Fruit fly (Drosophila melanogaster) whole organism, pupa: ENCODE data around the gene CG3062.

Source experiments
- CG10348 ChIP-seq: fragments of 200-800 bp; sonication (Bioruptor generic); IDR thresholded peaks from 2 replicates; pipeline ENCODE4 v1.3.6; 2022; ENCODE audit warnings: missing biosample characterization, missing genetic modification characterization
- CG12605 ChIP-seq: fragments of 200-800 bp; sonication (Bioruptor generic); IDR thresholded peaks from 2 replicates; pipeline ENCODE4 v1.3.6; 2022; ENCODE audit warnings: missing biosample characterization, missing genetic modification characterization
- CG13204 ChIP-seq: fragments of 200-800 bp; sonication (Bioruptor generic); optimal IDR thresholded peaks from 2 replicates; lab custom pipeline; 2018; ENCODE audit warnings: missing biosample characterization, mild to moderate bottlenecking, missing genetic modification characterization, moderate library complexity
- CG14655 ChIP-seq: fragments of 200-800 bp; sonication (Bioruptor generic); optimal IDR thresholded peaks from 3 replicates; lab custom pipeline; 2017; ENCODE audit warnings: mild to moderate bottlenecking, missing biosample characterization, missing genetic modification reagents, missing genetic modification characterization
- CG15710 ChIP-seq: fragments of 200-800 bp; sonication (Bioruptor generic); optimal IDR thresholded peaks from 2 replicates; lab custom pipeline; 2018; ENCODE audit warnings: missing biosample characterization, mild to moderate bottlenecking, missing genetic modification characterization, moderate library complexity
- CG17806 ChIP-seq: fragments of 200-800 bp; sonication (Bioruptor generic); optimal IDR thresholded peaks from 2 replicates; lab custom pipeline; 2018; ENCODE audit warnings: missing biosample characterization, mild to moderate bottlenecking, missing genetic modification characterization, moderate library complexity
- CG32121 ChIP-seq: fragments of 200-800 bp; sonication (Bioruptor generic); IDR thresholded peaks from 2 replicates; pipeline ENCODE4 v1.3.6; 2022; ENCODE audit warnings: missing biosample characterization, missing genetic modification characterization
- CG34367 ChIP-seq: fragments of 200-800 bp; sonication (Bioruptor generic); optimal IDR thresholded peaks from 2 replicates; lab custom pipeline; 2018; ENCODE audit warnings: missing biosample characterization, mild to moderate bottlenecking, missing genetic modification characterization
- CG4496 ChIP-seq: fragments of 200-800 bp; sonication (Bioruptor generic); IDR thresholded peaks from 3 replicates; pipeline ENCODE4 v1.3.6; 2022; ENCODE audit warnings: missing biosample characterization, missing genetic modification characterization
- CG8159 ChIP-seq: fragments of 200-800 bp; sonication (Bioruptor generic); optimal IDR thresholded peaks from 3 replicates; lab custom pipeline; 2018; ENCODE audit warnings: missing biosample characterization, mild to moderate bottlenecking, missing genetic modification characterization, moderate library complexity
- CG8301 ChIP-seq: fragments of 200-800 bp; sonication (Bioruptor generic); optimal IDR thresholded peaks from 2 replicates; lab custom pipeline; 2018; ENCODE audit warnings: missing biosample characterization, mild to moderate bottlenecking, missing genetic modification characterization
- CG9948 ChIP-seq: fragments of 200-800 bp; sonication (Bioruptor generic); optimal IDR thresholded peaks from 2 replicates; lab custom pipeline; 2018; ENCODE audit warnings: missing biosample characterization, mild to moderate bottlenecking, missing genetic modification characterization, moderate library complexity
- D1 ChIP-seq: fragments of 200-800 bp; sonication (Bioruptor generic); optimal IDR thresholded peaks from 2 replicates; lab custom pipeline; 2018; ENCODE audit warnings: missing biosample characterization, mild to moderate bottlenecking, missing genetic modification characterization, moderate library complexity
- EcR ChIP-seq: fragments of 200-800 bp; sonication (Bioruptor generic); optimal IDR thresholded peaks from 3 replicates; lab custom pipeline; 2019; ENCODE audit warnings: missing biosample characterization, missing genetic modification characterization, mild to moderate bottlenecking, moderate library complexity, missing genetic modification reagents
- Ets98B ChIP-seq: fragments of 200-800 bp; sonication (Bioruptor generic); IDR thresholded peaks from 2 replicates; pipeline ENCODE4 v1.3.6; 2022; ENCODE audit warnings: missing biosample characterization, missing genetic modification characterization
- Pif1A ChIP-seq: fragments of 200-800 bp; sonication (Bioruptor generic); optimal IDR thresholded peaks from 3 replicates; lab custom pipeline; 2016; ENCODE audit warnings: missing biosample characterization, missing genetic modification characterization
- Pif1B ChIP-seq: fragments of 200-800 bp; sonication (Bioruptor generic); optimal IDR thresholded peaks from 3 replicates; lab custom pipeline; 2016; ENCODE audit warnings: missing biosample characterization, missing genetic modification characterization
- Snoo ChIP-seq: fragments of 200-800 bp; sonication (Bioruptor generic); optimal IDR thresholded peaks from 3 replicates; lab custom pipeline; 2017; ENCODE audit warnings: missing biosample characterization, mild to moderate bottlenecking, missing genetic modification characterization, inconsistent platforms
- fd96Ca ChIP-seq: fragments of 200-800 bp; sonication (Bioruptor generic); IDR thresholded peaks from 3 replicates; pipeline ENCODE4 v1.3.6; 2022; ENCODE audit warnings: missing biosample characterization, missing genetic modification characterization
- gl ChIP-seq: fragments of 200-800 bp; sonication (Bioruptor generic); optimal IDR thresholded peaks from 2 replicates; lab custom pipeline; 2018; ENCODE audit warnings: missing biosample characterization, mild to moderate bottlenecking, missing genetic modification characterization
- rn ChIP-seq: fragments of 200-800 bp; sonication (Bioruptor generic); IDR thresholded peaks from 2 replicates; pipeline ENCODE4 v1.3.6; 2022; ENCODE audit warnings: missing biosample characterization, missing genetic modification characterization

The CG3062 gene

DNA sequence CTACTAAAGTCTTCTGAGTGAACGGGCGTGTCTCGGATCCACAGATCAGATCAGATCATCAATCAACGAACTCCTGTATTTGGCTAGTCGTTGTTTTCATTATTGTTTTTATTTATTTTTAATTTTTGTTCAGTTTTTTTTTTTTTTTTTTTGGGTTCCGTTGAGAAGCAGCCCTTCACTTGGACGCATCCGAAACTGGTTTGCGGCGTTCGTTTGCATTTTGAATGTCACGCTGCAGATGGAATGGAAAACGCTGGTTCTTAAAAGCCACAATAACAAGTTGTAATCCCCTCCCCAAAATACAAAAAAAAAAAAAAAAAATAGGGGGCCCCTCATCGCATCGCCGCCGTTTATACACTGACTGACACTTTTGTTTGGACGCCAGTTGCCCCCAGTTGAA is 19.4 kb upstream of the CG3062 start:
- TF ChIP-seq rn (GFP tag; lab: Robert Waterston, UW) (no peak), EcR (GFP tag; lab: Kevin White, UChicago) (peak; percentile 43), CG15710 (tag; lab: Kevin White, UChicago) (peak; percentile 8), Pif1A (peak; percentile 1), fd96Ca (GFP tag; lab: Robert Waterston, UW) (no peak), gl (tag; lab: Kevin White, UChicago) (peak; percentile 5)
- TF ChIP-seq, all 21 proteins: peak for 4

DNA sequence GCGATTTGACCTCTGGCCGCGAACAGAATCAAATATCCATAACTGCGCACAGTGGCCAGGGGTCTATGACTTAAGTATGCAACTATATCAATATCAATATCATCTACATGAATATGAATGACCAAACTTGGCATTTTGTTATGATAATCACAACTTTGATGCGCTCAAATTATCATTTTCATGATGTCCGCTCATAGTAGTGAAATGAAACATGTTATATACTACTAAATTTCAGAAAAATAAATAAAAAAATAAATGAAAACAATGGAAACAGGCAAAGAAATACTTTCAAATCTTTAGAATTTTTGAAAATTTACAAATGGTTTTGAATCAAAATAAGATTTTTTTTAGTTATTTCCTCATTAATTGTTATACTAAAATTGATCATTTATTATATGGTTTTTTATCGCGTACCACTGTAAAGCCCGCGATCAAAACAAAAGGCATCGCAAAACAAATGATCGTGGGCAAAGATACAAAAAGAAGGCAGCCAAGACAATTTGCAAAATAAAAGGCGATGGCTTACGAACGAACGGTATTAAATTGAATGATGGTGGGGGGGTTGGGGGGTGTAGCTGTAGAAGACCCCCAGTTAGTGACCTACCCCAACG is 16.1 kb upstream of the CG3062 start:
- TF ChIP-seq CG34367 (tag; lab: Kevin White, UChicago) (no peak), CG8159 (tag; lab: Kevin White, UChicago) (peak; percentile 32), CG15710 (tag; lab: Kevin White, UChicago) (peak; percentile 9), CG9948 (tag; lab: Kevin White, UChicago) (peak; percentile 25)

DNA sequence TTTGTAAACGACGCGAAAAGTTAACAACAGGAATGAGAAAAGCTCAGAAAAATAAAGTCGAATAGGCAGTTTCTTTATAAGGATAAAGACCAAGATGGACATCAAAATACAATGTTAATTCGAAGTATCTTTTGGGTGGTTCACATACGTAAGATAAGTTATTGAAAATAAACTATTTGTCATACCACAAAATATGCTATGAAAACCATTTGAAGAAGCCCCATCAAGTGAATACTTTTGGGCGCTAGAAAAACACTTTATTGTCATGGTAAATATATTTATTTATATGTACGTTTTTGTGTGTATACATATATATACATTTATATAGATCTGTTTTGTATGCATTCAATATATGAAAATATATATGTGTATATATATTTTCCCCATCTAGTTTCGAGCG is 13.2 kb upstream of the CG3062 start:
- TF ChIP-seq CG4496 (GFP tag; lab: Robert Waterston, UW) (peak; percentile 33; the same call in 1 of the 3 replicates), CG17806 (tag; lab: Kevin White, UChicago) (no peak)

DNA sequence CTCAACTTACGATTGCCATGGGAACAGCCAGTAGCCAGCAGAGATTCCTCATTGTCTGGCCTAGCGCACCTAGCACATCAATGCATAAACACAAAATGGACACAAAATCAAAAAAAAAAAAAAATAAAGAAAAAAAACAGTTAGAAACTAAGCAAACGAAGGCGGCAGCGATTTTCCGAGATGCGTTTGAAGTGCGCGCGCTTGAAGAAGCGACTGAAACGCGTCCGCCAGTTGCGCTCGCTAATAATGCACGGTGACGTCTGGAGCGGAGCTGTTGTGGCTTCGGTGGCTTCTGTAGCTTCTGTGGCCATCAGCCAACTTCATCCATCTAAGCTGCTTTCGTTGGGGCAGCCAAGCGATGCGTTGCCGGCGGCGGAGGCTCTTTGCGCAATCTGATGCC is 9.7 kb upstream of the CG3062 start, which contains the start of gene CG15473:
Gene CG15473 (minus strand): TSS at position 101 of the 400 bp plus-strand sequence.
- TF ChIP-seq CG15710 (tag; lab: Kevin White, UChicago) (no peak), CG17806 (tag; lab: Kevin White, UChicago) (no peak), Pif1B (no peak), CG8301 (tag; lab: Kevin White, UChicago) (no peak), CG13204 (GFP tag; lab: Kevin White, UChicago) (no peak), EcR (GFP tag; lab: Kevin White, UChicago) (no peak), gl (tag; lab: Kevin White, UChicago) (no peak), CG32121 (GFP tag; lab: Robert Waterston, UW) (no peak), rn (GFP tag; lab: Robert Waterston, UW) (no peak), CG34367 (tag; lab: Kevin White, UChicago) (no peak)

DNA sequence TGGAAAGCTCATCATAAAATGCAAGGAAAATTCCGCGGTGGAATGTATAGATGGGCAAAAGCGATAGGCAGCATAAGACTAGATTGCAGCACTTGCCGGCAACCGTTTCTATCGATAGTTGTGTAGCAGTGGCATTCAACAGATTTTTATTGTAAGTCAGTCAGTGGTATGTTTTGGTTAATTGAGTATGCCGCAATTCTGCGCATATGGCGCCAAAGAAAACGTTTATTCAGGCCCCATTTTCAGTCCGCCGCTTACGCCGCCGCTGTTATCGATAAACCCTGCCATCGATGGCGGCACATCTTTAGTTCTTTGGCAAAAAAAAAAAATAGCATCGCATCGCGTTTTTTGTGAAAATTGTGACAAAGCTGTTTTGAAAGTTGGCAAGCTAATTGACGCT is 5.1 kb upstream of the CG3062 start, which contains the start of the genes Cbp80 and Torsin:
Gene Cbp80 (plus strand): TSS at position 265 of the 400 bp plus-strand sequence.
Gene Torsin (minus strand): TSS at position 282 of the 400 bp plus-strand sequence.
- 0 out of 3 replicates have a peak, but pooled peaks have one; percentile 23 for TF ChIP-seq fd96Ca (GFP tag; lab: Robert Waterston, UW)
- 0 out of 2 replicates have a peak, but pooled peaks have one; percentile 24 for TF ChIP-seq CG32121 (GFP tag; lab: Robert Waterston, UW)
- no peak for TF ChIP-seq CG9948 (tag; lab: Kevin White, UChicago)
- no peak for TF ChIP-seq D1

DNA sequence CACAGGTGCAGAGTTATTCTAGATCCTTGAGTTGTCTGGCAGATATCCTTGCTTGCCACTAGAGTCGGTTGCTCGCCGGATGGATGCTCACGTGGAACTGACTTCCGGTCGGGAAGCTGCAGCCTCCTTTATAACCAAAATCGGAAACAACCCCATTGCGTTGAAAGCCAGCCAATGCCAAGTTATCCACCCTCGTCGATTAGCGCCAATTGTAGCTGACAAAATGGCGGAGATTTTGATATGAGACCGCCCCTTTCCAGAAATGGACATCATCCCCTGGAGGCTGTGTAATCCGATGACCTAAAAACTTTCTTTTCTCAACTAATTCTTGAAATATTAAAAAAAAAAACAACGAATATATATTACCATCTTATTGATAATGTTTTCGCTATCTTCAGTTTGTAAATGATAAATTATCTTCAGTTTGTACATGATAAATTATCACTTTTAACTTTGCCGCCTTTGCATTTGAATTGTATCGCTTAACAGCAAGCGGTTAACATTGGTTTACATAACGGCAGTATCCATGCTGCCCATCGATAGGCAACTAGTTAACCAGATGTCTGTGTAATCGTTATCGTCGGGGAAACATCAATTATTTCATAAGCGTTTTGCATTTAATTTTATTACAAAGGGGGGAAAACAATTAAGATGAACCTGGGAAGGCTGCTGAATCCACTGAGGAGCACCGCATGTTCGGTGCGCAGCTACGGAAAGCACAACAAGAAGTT is 2.8 kb upstream of the CG3062 start, which contains the start of the genes HLH4C and mRpL30:
Gene HLH4C (minus strand): TSS at position 99 of the 731 bp plus-strand sequence.
Gene mRpL30 (plus strand): TSS at position 556 of the 731 bp plus-strand sequence.
- TF ChIP-seq CG13204 (GFP tag; lab: Kevin White, UChicago) (no peak), CG9948 (tag; lab: Kevin White, UChicago) (no peak), CG10348 (no peak), CG32121 (GFP tag; lab: Robert Waterston, UW) (no peak), CG12605 (no peak), CG4496 (GFP tag; lab: Robert Waterston, UW) (no peak), CG15710 (tag; lab: Kevin White, UChicago) (no peak), CG14655 (GFP tag; lab: Kevin White, UChicago) (no peak), Pif1B (no peak), CG17806 (tag; lab: Kevin White, UChicago) (no peak), Ets98B (GFP tag; lab: Robert Waterston, UW) (no peak), EcR (GFP tag; lab: Kevin White, UChicago) (no peak), CG8301 (tag; lab: Kevin White, UChicago) (no peak), CG8159 (tag; lab: Kevin White, UChicago) (no peak), Snoo (tag; lab: Kevin White, UChicago) (no peak)

DNA sequence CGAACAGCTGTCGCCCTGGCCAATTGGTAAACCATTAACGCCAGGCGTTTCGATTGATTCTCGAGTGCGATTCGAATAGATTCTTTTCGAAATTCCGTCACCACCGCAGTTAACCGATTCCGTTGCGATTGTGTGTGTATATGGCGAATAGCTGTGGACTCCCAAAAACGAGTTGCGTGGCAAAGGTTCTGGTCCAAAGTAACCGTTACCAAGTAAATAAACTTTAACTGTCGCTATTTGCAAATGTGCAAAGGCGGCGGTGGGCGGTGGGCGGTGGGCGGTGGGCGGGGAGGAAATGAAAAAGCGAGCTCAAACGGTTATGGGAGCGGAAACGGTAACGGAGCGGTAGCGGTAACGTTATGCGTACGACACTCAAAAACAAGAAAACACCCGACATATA is 781 bp downstream of the CG3062 start, which contains the start of gene CG3081:
Gene CG3081 (minus strand): TSS at position 101 of the 400 bp plus-strand sequence.
- TF ChIP-seq CG4496 (GFP tag; lab: Robert Waterston, UW) = no peak
- no peak for TF ChIP-seq rn (GFP tag; lab: Robert Waterston, UW)
- TF ChIP-seq CG10348 = no peak
- TF ChIP-seq CG15710 (tag; lab: Kevin White, UChicago) = no peak
- TF ChIP-seq Pif1B = no peak
- TF ChIP-seq fd96Ca (GFP tag; lab: Robert Waterston, UW) = no peak
- TF ChIP-seq CG17806 (tag; lab: Kevin White, UChicago) = no peak
- TF ChIP-seq CG14655 (GFP tag; lab: Kevin White, UChicago) = no peak
- TF ChIP-seq EcR (GFP tag; lab: Kevin White, UChicago) = no peak
- TF ChIP-seq gl (tag; lab: Kevin White, UChicago) = no peak
- no peak for TF ChIP-seq CG8159 (tag; lab: Kevin White, UChicago)
- no peak for TF ChIP-seq CG8301 (tag; lab: Kevin White, UChicago)
- TF ChIP-seq Pif1A = no peak
